Worm (Caenorhabditis elegans) whole organism, late embryonic: Measurements from ENCODE around the gene dmsr-1.
"Not testable (repeated sequence)": the region's sequence is repeated elsewhere in the genome, so short reads cannot be mapped to it uniquely, and the experiment has no call there.

Experiments used
- C38D4.7 ChIP-seq: fragments of 200-800 bp; sonication (Bioruptor generic); optimal IDR thresholded peaks from 2 replicates; lab custom pipeline; 2018; ENCODE audit warnings: mild to moderate bottlenecking, missing genetic modification characterization, moderate library complexity, missing compliant biosample characterization
- T23F11.4 ChIP-seq: fragments of 200-800 bp; sonication (Bioruptor generic); optimal IDR thresholded peaks from 2 replicates; lab custom pipeline; 2018; ENCODE audit warnings: mild to moderate bottlenecking, missing genetic modification characterization, missing compliant biosample characterization
- Y22D7AL.16 ChIP-seq: sonication (generic microtip); optimal IDR thresholded peaks from 2 replicates; lab custom pipeline; 2016; ENCODE audit warnings: missing genetic modification characterization, missing compliant biosample characterization
- ahr-1 ChIP-seq: sonication (generic microtip); optimal IDR thresholded peaks from 2 replicates; lab custom pipeline; 2016; ENCODE audit warnings: missing genetic modification characterization, missing compliant biosample characterization
- ceh-19 ChIP-seq: fragments of 200-800 bp; sonication (Bioruptor generic); optimal IDR thresholded peaks from 2 replicates; lab custom pipeline; 2018; ENCODE audit warnings: mild to moderate bottlenecking, missing genetic modification characterization, missing compliant biosample characterization
- ceh-24 ChIP-seq: sonication (generic microtip); optimal IDR thresholded peaks from 2 replicates; lab custom pipeline; 2016; ENCODE audit warnings: mild to moderate bottlenecking, missing genetic modification characterization, missing compliant biosample characterization
- ceh-34 ChIP-seq: sonication (generic microtip); optimal IDR thresholded peaks from 2 replicates; lab custom pipeline; 2016; ENCODE audit warnings: mild to moderate bottlenecking, missing genetic modification characterization, missing compliant biosample characterization
- ceh-45 ChIP-seq: fragments of 200-800 bp; sonication (Bioruptor generic); IDR thresholded peaks from 2 replicates; pipeline ENCODE4 v1.3.6; 2022; ENCODE audit warnings: missing genetic modification reagents, missing genetic modification characterization, missing compliant biosample characterization
- che-1 ChIP-seq: sonication (generic microtip); optimal IDR thresholded peaks from 2 replicates; lab custom pipeline; 2016; ENCODE audit warnings: mild to moderate bottlenecking, missing genetic modification characterization, missing compliant biosample characterization
- dmd-4 ChIP-seq: sonication (generic microtip); optimal IDR thresholded peaks from 2 replicates; lab custom pipeline; 2016; ENCODE audit warnings: borderline replicate concordance, missing genetic modification characterization, missing compliant biosample characterization
- dve-1 ChIP-seq: sonication (generic microtip); optimal IDR thresholded peaks from 2 replicates; lab custom pipeline; 2017; ENCODE audit warnings: antibody characterized with exemption, mild to moderate bottlenecking, missing genetic modification characterization, missing compliant biosample characterization
- elt-4 ChIP-seq: sonication (generic microtip); optimal IDR thresholded peaks from 2 replicates; lab custom pipeline; 2016; ENCODE audit warnings: missing genetic modification characterization, missing compliant biosample characterization
- fkh-6 ChIP-seq: sonication (generic microtip); optimal IDR thresholded peaks from 2 replicates; lab custom pipeline; 2016; ENCODE audit warnings: missing genetic modification characterization, missing compliant biosample characterization
- gmeb-2 ChIP-seq: sonication (generic microtip); optimal IDR thresholded peaks from 2 replicates; lab custom pipeline; 2016; ENCODE audit warnings: missing genetic modification characterization, inconsistent platforms, missing compliant biosample characterization
- hlh-13 ChIP-seq: fragments of 200-800 bp; sonication (Bioruptor generic); optimal IDR thresholded peaks from 2 replicates; lab custom pipeline; 2018; ENCODE audit warnings: mild to moderate bottlenecking, missing genetic modification characterization, missing compliant biosample characterization
- hlh-30 ChIP-seq: sonication (generic microtip); optimal IDR thresholded peaks from 2 replicates; lab custom pipeline; 2017; ENCODE audit warnings: antibody characterized with exemption, missing genetic modification characterization, missing compliant biosample characterization; ENCODE audit not compliant: insufficient read depth
- hlh-8 ChIP-seq: sonication (generic microtip); optimal IDR thresholded peaks from 2 replicates; lab custom pipeline; 2016; ENCODE audit warnings: missing genotype, missing genetic modification characterization, missing compliant biosample characterization
- madf-2 ChIP-seq: sonication (generic microtip); optimal IDR thresholded peaks from 2 replicates; lab custom pipeline; 2017; ENCODE audit warnings: missing genetic modification characterization, missing compliant biosample characterization
- odd-2 ChIP-seq: sonication (generic microtip); optimal IDR thresholded peaks from 2 replicates; lab custom pipeline; 2017; ENCODE audit warnings: antibody characterized with exemption, mild to moderate bottlenecking, missing genetic modification characterization, missing compliant biosample characterization
- pha-4 ChIP-seq: fragments of 150-350 bp; optimal IDR thresholded peaks from 2 replicates; lab custom pipeline; 2018; ENCODE audit warnings: missing biosample characterization, missing genetic modification reagents, missing genetic modification characterization
- pqm-1 ChIP-seq: sonication (generic microtip); optimal IDR thresholded peaks from 2 replicates; lab custom pipeline; 2016; ENCODE audit warnings: missing genetic modification characterization, missing compliant biosample characterization
- pros-1 ChIP-seq: fragments of 150-350 bp; optimal IDR thresholded peaks from 2 replicates; lab custom pipeline; 2014; ENCODE audit warnings: missing biosample characterization, missing genetic modification reagents, missing genetic modification characterization
- rnt-1 ChIP-seq: sonication (generic microtip); optimal IDR thresholded peaks from 2 replicates; lab custom pipeline; 2016; ENCODE audit warnings: missing genetic modification characterization, missing compliant biosample characterization
- sdc-2 ChIP-seq: sonication (generic microtip); optimal IDR thresholded peaks from 2 replicates; lab custom pipeline; 2016; ENCODE audit warnings: missing genotype, missing genetic modification characterization, missing compliant biosample characterization
- sox-2 ChIP-seq: fragments of 200-800 bp; sonication (Bioruptor generic); IDR thresholded peaks from 2 replicates; pipeline ENCODE4 v1.3.6; 2022; ENCODE audit warnings: missing genetic modification reagents, missing genetic modification characterization, missing compliant biosample characterization
- sox-4 ChIP-seq: sonication (generic microtip); optimal IDR thresholded peaks from 2 replicates; lab custom pipeline; 2017; ENCODE audit warnings: mild to moderate bottlenecking, missing genetic modification characterization, inconsistent platforms, missing compliant biosample characterization
- syd-9 ChIP-seq: sonication (generic microtip); optimal IDR thresholded peaks from 2 replicates; lab custom pipeline; 2016; ENCODE audit warnings: mild to moderate bottlenecking, missing genetic modification characterization, moderate library complexity, missing compliant biosample characterization
- tbx-2 ChIP-seq: sonication (generic microtip); optimal IDR thresholded peaks from 2 replicates; lab custom pipeline; 2016; ENCODE audit warnings: missing genetic modification characterization, missing compliant biosample characterization
- ttx-3 ChIP-seq: sonication (generic microtip); optimal IDR thresholded peaks from 2 replicates; lab custom pipeline; 2016; ENCODE audit warnings: missing genetic modification reagents, missing genetic modification characterization, missing compliant biosample characterization
- unc-42 ChIP-seq: sonication (generic microtip); optimal IDR thresholded peaks from 2 replicates; lab custom pipeline; 2016; ENCODE audit warnings: missing genotype, missing genetic modification characterization, missing compliant biosample characterization
- unc-55 ChIP-seq: sonication (generic microtip); optimal IDR thresholded peaks from 2 replicates; lab custom pipeline; 2017; ENCODE audit warnings: missing biosample characterization, missing genetic modification reagents, missing genetic modification characterization
- unc-86 ChIP-seq: sonication (generic microtip); optimal IDR thresholded peaks from 2 replicates; lab custom pipeline; 2016; ENCODE audit warnings: missing genetic modification characterization, missing compliant biosample characterization
- zip-5 ChIP-seq: sonication (generic microtip); optimal IDR thresholded peaks from 2 replicates; lab custom pipeline; 2016; ENCODE audit warnings: missing genetic modification characterization, missing compliant biosample characterization
- ztf-16 ChIP-seq: sonication (generic microtip); optimal IDR thresholded peaks from 2 replicates; lab custom pipeline; 2017; ENCODE audit warnings: missing genetic modification characterization, missing compliant biosample characterization

Gene dmsr-1

DNA sequence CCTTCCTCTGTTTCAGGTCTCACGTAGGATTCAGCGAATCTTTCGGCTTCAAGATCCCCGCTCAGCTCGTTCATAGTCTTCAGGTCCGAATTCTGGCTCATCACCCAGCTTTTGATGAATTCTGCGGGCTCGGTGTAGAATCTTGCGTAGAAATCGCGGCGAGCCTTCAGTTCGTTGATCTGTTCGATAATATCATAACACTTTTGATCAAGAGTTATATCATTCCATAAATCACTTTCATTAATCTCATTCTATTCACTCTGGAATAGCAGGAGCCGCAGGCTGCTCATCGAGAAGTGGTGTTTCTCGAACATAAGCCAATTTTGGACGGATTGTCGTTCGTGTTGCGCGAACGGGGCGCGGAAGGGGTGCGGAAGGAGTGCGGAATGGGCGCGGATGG is 43.5 kb upstream of the dmsr-1 start, which contains the start of gene K03B8.4:
Gene K03B8.4 (minus strand): TSS at position 101 of the 400 bp plus-strand sequence.
- not testable (repeated sequence) for TF ChIP-seq ceh-19 (GFP tag; lab: Kevin White, UChicago); syd-9 (tag; lab: Kevin White, UChicago); sox-4 (tag; lab: Kevin White, UChicago)

DNA sequence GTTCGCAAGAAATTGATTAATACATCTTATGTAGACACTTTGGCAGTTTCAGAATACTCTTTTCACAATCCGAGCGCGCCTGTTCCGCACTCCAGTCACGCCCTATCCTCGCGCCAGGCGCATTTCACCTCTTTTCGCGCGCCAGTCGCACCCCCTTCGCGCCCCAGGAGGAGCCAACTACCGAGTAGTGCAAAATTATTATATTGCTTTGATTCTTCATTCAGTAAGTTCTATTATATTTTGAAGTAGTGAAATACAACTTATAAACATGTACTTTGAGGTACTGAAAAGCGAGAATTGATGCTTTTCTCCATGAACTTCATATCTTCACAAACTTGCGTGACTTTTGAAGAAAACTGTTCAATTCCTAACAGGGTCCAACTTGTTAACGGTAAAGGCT is 42.4 kb upstream of the dmsr-1 start, which contains the start of gene nas-18:
Gene nas-18 (plus strand): TSS at position 301 of the 400 bp plus-strand sequence.
- not testable (repeated sequence) for TF ChIP-seq ttx-3 (tag; lab: Kevin White, UChicago); unc-55 (GFP tag; lab: Kevin White, UChicago); sdc-2 (tag; lab: Kevin White, UChicago)

DNA sequence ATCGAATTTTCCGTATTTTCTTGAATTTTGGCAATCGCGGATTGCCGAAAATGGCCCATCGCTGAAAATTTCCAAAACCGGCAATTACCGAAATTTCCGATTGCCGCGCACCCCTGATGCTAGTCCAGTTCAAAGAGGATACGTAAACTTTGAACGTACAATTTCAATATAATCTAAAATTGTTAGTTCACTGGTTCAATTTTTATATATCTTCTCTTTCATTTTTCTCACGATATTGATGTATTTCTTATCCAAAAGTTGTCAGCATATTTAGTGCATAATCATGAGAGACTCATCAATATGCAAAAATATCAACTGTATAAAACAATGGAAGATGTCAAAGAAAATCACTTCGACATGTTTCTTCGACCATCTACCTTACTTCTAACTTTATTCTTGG is 39.9 kb upstream of the dmsr-1 start, which contains the start of gene nas-17:
Gene nas-17 (plus strand): TSS at position 301 of the 400 bp plus-strand sequence.
- TF ChIP-seq pqm-1 (tag; lab: Kevin White, UChicago) (no peak), ztf-16 (tag; lab: Kevin White, UChicago) (no peak), unc-55 (GFP tag; lab: Kevin White, UChicago) (no peak), zip-5 (tag; lab: Kevin White, UChicago) (no peak), madf-2 (no peak), ceh-45 (GFP tag; lab: Robert Waterston, UW) (no peak), sox-2 (no peak), dve-1 (tag; lab: Kevin White, UChicago) (no peak), ceh-34 (tag; lab: Kevin White, UChicago) (no peak), rnt-1 (tag; lab: Kevin White, UChicago) (no peak), sox-4 (tag; lab: Kevin White, UChicago) (no peak), C38D4.7 (GFP tag; lab: Kevin White, UChicago) (no peak), hlh-30 (no peak), fkh-6 (tag; lab: Kevin White, UChicago) (no peak), elt-4 (tag; lab: Kevin White, UChicago) (no peak), syd-9 (tag; lab: Kevin White, UChicago) (no peak), Y22D7AL.16 (no peak)

DNA sequence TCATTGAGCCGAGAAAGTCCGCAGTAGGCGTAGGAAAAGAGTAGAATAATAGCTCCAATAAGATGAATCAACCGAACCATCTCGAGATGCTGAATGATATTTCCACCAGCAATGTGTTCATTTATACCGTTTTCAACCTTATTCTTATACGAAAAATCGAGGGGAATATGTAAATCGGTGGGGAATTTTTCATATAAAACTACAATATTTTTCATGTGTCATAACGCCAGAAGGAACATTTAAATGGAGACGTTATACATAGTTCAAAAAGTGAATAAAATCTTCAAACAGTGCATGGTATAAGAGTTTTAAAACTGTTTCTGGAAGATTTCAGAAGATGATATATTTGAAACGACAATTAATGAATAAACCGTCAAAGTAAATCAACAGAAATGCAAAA is 36.0 kb upstream of the dmsr-1 start, which contains the start of gene nas-19:
Gene nas-19 (minus strand): TSS at position 101 of the 400 bp plus-strand sequence.
- no peak for TF ChIP-seq pqm-1 (tag; lab: Kevin White, UChicago)
- TF ChIP-seq pros-1 (tag; lab: Kevin White, UChicago) = no peak
- no peak for TF ChIP-seq ttx-3 (tag; lab: Kevin White, UChicago)
- TF ChIP-seq T23F11.4 (GFP tag; lab: Kevin White, UChicago) = no peak
- TF ChIP-seq zip-5 (tag; lab: Kevin White, UChicago) = no peak
- TF ChIP-seq pha-4 (tag; lab: Kevin White, UChicago) = no peak
- TF ChIP-seq unc-42 (tag; lab: Kevin White, UChicago) = no peak
- TF ChIP-seq hlh-8 (tag; lab: Kevin White, UChicago) = no peak
- no peak for TF ChIP-seq che-1 (tag; lab: Kevin White, UChicago)
- TF ChIP-seq hlh-30 = no peak
- TF ChIP-seq dmd-4 (tag; lab: Kevin White, UChicago) = no peak
- no peak for TF ChIP-seq ceh-24 (tag; lab: Kevin White, UChicago)
- TF ChIP-seq sdc-2 (tag; lab: Kevin White, UChicago) = no peak
- TF ChIP-seq ahr-1 = no peak
- TF ChIP-seq hlh-13 (GFP tag; lab: Kevin White, UChicago) = no peak
- TF ChIP-seq odd-2 (tag; lab: Kevin White, UChicago) = no peak
- no peak for TF ChIP-seq tbx-2 (tag; lab: Kevin White, UChicago)
- no peak for TF ChIP-seq gmeb-2 (tag; lab: Kevin White, UChicago)
- TF ChIP-seq sox-2 = no peak
- no peak for TF ChIP-seq unc-86 (tag; lab: Kevin White, UChicago)
